Fruit fly (Drosophila melanogaster): ENCODE measurements around the gene CG14868.

CG14868 gene

DNA sequence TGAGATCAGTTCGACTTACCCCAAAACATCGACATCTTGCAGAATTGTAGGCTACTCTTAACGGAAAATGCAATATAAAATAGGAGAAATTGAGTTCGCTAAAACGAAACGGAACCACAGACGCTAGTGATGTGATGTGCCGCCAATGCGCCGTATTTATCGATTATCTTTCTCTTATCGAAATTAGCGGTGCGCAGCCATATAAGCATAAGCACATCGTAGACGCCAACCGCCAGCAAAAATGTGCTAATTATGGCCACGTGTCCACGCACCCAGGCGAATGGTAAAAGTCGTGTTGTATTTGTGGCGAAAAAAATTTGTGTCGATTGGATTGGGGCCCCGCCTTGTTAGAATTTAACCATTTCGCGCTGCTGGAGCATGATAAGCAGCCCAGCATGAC lies 36.8 kb downstream of the CG14868 start, which contains the start of the genes Fkbp39 and Cyfip:
TSS of gene Fkbp39 (minus strand) at position 140 of the 400 bp plus-strand sequence.
TSS of gene Cyfip (plus strand) at position 273 of the 400 bp plus-strand sequence.
- TF ChIP-seq CG8478 (optimal IDR thresholded peaks at IDR 0.05) (no peak), usp (GFP tag; optimal IDR thresholded peaks at IDR 0.05) (no peak), EcR (GFP tag; optimal IDR thresholded peaks at IDR 0.05) (no peak), psq (optimal IDR thresholded peaks at IDR 0.05) (no peak), Dll (optimal IDR thresholded peaks at IDR 0.05) (no peak), pan (optimal IDR thresholded peaks at IDR 0.05) (no peak)

DNA sequence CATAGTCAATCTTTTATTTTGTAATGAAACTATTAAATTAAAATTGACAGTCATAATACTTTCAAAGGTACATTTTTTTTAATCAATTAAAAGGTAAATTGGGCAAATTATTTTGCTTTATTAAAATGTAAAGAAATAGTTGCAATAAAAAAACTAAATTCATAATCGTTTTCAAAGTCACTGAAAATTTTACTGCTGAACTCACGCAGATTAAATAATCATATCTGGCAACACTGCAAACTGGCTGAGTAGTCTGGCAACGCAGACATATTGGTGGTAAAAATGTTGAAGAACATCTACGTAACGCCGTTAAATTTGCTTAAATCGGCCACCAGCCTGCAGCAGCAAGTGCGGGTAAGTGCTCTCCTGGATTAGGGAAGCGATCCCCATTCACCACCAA lies 39.3 kb downstream of the CG14868 start, which contains the start of gene mRpL9:
TSS of gene mRpL9 (plus strand) at position 267 of the 400 bp plus-strand sequence.
- TF ChIP-seq CG8478 (optimal IDR thresholded peaks at IDR 0.05) (no peak), Dll (optimal IDR thresholded peaks at IDR 0.05) (no peak), usp (GFP tag; optimal IDR thresholded peaks at IDR 0.05) (no peak), psq (optimal IDR thresholded peaks at IDR 0.05) (no peak), pan (optimal IDR thresholded peaks at IDR 0.05) (no peak), EcR (GFP tag; optimal IDR thresholded peaks at IDR 0.05) (no peak)

dm6 chr3R:15328083-15328779 lies 41.5 kb downstream of the CG14868 start, which contains the start of the genes CG6236 and ea:
TSS of gene CG6236 (minus strand) at chr3R:15328269.
TSS of gene ea (plus strand) at chr3R:15328729.
- TF ChIP-seq Dll (optimal IDR thresholded peaks at IDR 0.05) = no peak
- no peak for TF ChIP-seq pan (optimal IDR thresholded peaks at IDR 0.05)
- TF ChIP-seq usp (GFP tag; optimal IDR thresholded peaks at IDR 0.05) = no peak
- TF ChIP-seq CG8478 (optimal IDR thresholded peaks at IDR 0.05) = no peak
- TF ChIP-seq EcR (GFP tag; optimal IDR thresholded peaks at IDR 0.05) = no peak
- TF ChIP-seq psq (optimal IDR thresholded peaks at IDR 0.05) = no peak

DNA sequence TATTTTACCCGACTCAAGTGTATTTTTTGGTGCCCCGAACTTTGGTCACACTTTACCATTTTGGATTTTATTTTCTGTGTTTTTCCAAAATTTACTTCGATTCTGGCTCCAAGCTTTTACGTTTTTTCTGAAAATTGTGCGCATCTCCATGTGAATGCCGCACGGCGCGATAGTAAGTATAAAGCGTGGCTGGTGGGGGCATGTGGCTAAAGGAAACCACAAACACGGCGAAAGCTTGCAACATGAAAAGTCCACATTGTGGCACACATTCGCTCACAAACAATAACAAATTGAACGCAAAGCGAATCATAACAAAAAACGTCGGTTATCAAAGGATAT lies 49.0 kb downstream of the CG14868 start, which contains the start of gene ear:
TSS of gene ear (plus strand) at position 10 of the 339 bp plus-strand sequence.
- TF ChIP-seq EcR (GFP tag; optimal IDR thresholded peaks at IDR 0.05) (no peak), psq (optimal IDR thresholded peaks at IDR 0.05) (no peak), pan (optimal IDR thresholded peaks at IDR 0.05) (no peak), CG8478 (optimal IDR thresholded peaks at IDR 0.05) (no peak)

DNA sequence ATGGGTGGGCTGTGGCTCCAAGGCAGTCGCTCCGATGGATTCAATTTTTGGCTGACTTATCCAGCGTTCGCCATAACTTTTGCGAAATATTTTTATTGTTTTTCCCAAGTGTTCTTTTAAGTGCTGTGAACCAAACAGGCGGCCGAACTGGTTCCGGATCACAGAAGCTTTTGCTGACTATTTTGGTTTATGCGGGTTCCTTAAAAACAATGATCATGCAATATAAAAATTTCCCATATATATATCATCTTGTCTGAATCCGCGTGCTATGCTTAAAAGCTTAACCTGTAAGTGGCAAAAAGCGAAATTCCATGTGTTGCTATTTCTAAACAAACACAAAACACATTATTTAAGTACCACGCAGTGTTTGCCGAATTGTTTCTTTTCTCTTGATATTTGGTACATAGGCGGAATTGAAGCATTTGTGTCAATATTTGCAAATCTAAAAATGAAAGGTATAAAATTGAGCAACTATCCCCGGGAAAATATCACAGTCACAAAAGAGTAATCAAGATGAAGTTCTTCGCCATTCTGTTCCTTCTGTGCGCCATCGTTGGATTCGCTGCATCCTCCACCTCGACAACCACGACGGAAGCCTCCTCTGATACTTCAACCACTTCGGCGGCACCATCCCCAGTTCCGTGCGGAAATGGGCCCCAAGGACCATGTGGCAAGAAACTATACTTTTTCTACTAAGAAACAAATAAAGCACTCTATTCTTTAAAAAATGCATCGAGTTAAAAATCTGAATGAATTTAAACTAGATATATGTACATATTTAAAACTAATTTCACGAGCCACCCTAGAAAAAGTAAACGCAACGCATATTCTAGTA lies 49.6 kb downstream of the CG14868 start, which contains the start of the genes CG6276 and CG44040:
TSS of gene CG6276 (minus strand) at position 158 of the 835 bp plus-strand sequence.
TSS of gene CG44040 (plus strand) at position 467 of the 835 bp plus-strand sequence.
- no peak for TF ChIP-seq pan (optimal IDR thresholded peaks at IDR 0.05)
- TF ChIP-seq psq (optimal IDR thresholded peaks at IDR 0.05) = no peak
- TF ChIP-seq usp (GFP tag; optimal IDR thresholded peaks at IDR 0.05) = no peak
- TF ChIP-seq Dll (optimal IDR thresholded peaks at IDR 0.05) = no peak
- no peak for TF ChIP-seq EcR (GFP tag; optimal IDR thresholded peaks at IDR 0.05)
- TF ChIP-seq CG8478 (optimal IDR thresholded peaks at IDR 0.05) = no peak

Measured in whole organism.